Worm (Caenorhabditis elegans) whole organism, L4 larva: ENCODE measurements around the gene F31E8.5.
"Not testable (repeated sequence)": the region's sequence is repeated elsewhere in the genome, so short reads cannot be mapped to it uniquely, and the experiment has no call there.

Experiments
- D1046.2 ChIP-seq: fragments of 200-800 bp; sonication (Bioruptor generic); IDR thresholded peaks from 2 replicates; pipeline ENCODE4 v1.3.6; 2022; ENCODE audit warnings: missing genetic modification characterization, missing compliant biosample characterization
- F10B5.3 ChIP-seq: sonication (generic microtip); optimal IDR thresholded peaks from 2 replicates; lab custom pipeline; 2016; ENCODE audit warnings: mild to moderate bottlenecking, missing genetic modification characterization, missing compliant biosample characterization
- F37D6.2 ChIP-seq: sonication (generic microtip); optimal IDR thresholded peaks from 2 replicates; lab custom pipeline; 2016; ENCODE audit warnings: mild to moderate bottlenecking, missing genetic modification characterization, missing compliant biosample characterization
- F44E2.7 ChIP-seq: fragments of 200-800 bp; sonication (Bioruptor generic); IDR thresholded peaks from 2 replicates; pipeline ENCODE4 v2.1.2; 2022; ENCODE audit warnings: missing genetic modification characterization, missing compliant biosample characterization
- ZK337.2 ChIP-seq: fragments of 200-800 bp; sonication (Bioruptor generic); IDR thresholded peaks from 2 replicates; pipeline ENCODE4 v1.3.6; 2022; ENCODE audit warnings: missing genetic modification reagents, missing genetic modification characterization, missing compliant biosample characterization
- aha-1 ChIP-seq: fragments of 150-350 bp; peaks from one replicate; lab custom pipeline; 2014; ENCODE audit warnings: missing biosample characterization, missing genetic modification characterization
- ces-1 ChIP-seq: fragments of 150-350 bp; sonication (generic microtip); optimal IDR thresholded peaks from 4 replicates; lab custom pipeline; 2014; ENCODE audit warnings: missing biosample characterization, missing genetic modification reagents, missing genetic modification characterization
- dmd-6 ChIP-seq: fragments of 200-800 bp; sonication (Bioruptor generic); IDR thresholded peaks from 2 replicates; pipeline ENCODE4 v1.3.6; 2022; ENCODE audit warnings: missing genetic modification reagents, missing genetic modification characterization, missing compliant biosample characterization
- fkh-10 ChIP-seq: fragments of 150-350 bp; optimal IDR thresholded peaks from 2 replicates; lab custom pipeline; 2014; ENCODE audit warnings: missing biosample characterization, missing genetic modification reagents, missing genetic modification characterization
- fos-1 ChIP-seq: fragments of 150-350 bp; optimal IDR thresholded peaks from 2 replicates; lab custom pipeline; 2014; ENCODE audit warnings: missing biosample characterization, missing genetic modification characterization
- lim-7 ChIP-seq: fragments of 200-800 bp; sonication (Bioruptor generic); IDR thresholded peaks from 2 replicates; pipeline ENCODE4 v1.3.6; 2022; ENCODE audit warnings: missing genetic modification characterization, missing compliant biosample characterization
- mdl-1 ChIP-seq, 2 experiments: fragments of 150-350 bp in 1 of 2; sonication (generic microtip) in 1 of 2; optimal IDR thresholded peaks; 2 replicates each; lab custom pipeline; 2014 to 2017; ENCODE audit warnings: missing biosample characterization in 2 of 2, missing genetic modification characterization in 2 of 2
- mes-2 ChIP-seq: sonication (generic microtip); optimal IDR thresholded peaks from 2 replicates; lab custom pipeline; 2016; ENCODE audit warnings: missing genotype, mild to moderate bottlenecking, missing genetic modification characterization, missing compliant biosample characterization; ENCODE audit not compliant: poor library complexity, severe bottlenecking
- mxl-2 ChIP-seq: fragments of 200-800 bp; sonication (Bioruptor generic); conservative IDR thresholded peaks from 2 replicates; pipeline ENCODE4 v1.3.6; 2022; ENCODE audit warnings: missing genetic modification reagents, missing genetic modification characterization, missing compliant biosample characterization
- nhr-237 ChIP-seq: sonication (generic microtip); optimal IDR thresholded peaks from 2 replicates; lab custom pipeline; 2017; ENCODE audit warnings: missing biosample characterization, missing genetic modification characterization
- nhr-25 ChIP-seq: sonication (generic microtip); optimal IDR thresholded peaks from 2 replicates; lab custom pipeline; 2017; ENCODE audit warnings: missing genetic modification characterization, mild to moderate bottlenecking, missing compliant biosample characterization, antibody characterized with exemption, moderate library complexity, borderline replicate concordance; ENCODE audit not compliant: insufficient read depth
- nhr-28 ChIP-seq: fragments of 150-350 bp; optimal IDR thresholded peaks from 2 replicates; lab custom pipeline; 2014; ENCODE audit warnings: missing biosample characterization, missing genetic modification characterization
- nhr-41 ChIP-seq: fragments of 200-800 bp; sonication (Bioruptor generic); IDR thresholded peaks from 2 replicates; pipeline ENCODE4 v1.3.6; 2022; ENCODE audit warnings: missing genetic modification reagents, missing genetic modification characterization, missing compliant biosample characterization
- nhr-77 ChIP-seq: fragments of 150-350 bp; optimal IDR thresholded peaks from 2 replicates; lab custom pipeline; 2014; ENCODE audit warnings: missing biosample characterization, missing genetic modification characterization
- pqm-1 ChIP-seq: sonication (generic microtip); optimal IDR thresholded peaks from 2 replicates; lab custom pipeline; 2017; ENCODE audit warnings: missing biosample characterization, missing genetic modification characterization
- set-16 ChIP-seq: fragments of 200-800 bp; sonication (Bioruptor generic); IDR thresholded peaks from 2 replicates; pipeline ENCODE4 v1.3.6; 2022; ENCODE audit warnings: missing genetic modification reagents, missing genetic modification characterization, missing compliant biosample characterization
- skn-1 ChIP-seq: fragments of 150-350 bp; optimal IDR thresholded peaks from 2 replicates; lab custom pipeline; 2014; ENCODE audit warnings: missing biosample characterization, missing genetic modification characterization
- spr-1 ChIP-seq: sonication (generic microtip); optimal IDR thresholded peaks from 2 replicates; lab custom pipeline; 2016; ENCODE audit warnings: mild to moderate bottlenecking, missing genetic modification characterization, missing compliant biosample characterization
- unc-130 ChIP-seq: sonication (generic microtip); optimal IDR thresholded peaks from 2 replicates; lab custom pipeline; 2016; ENCODE audit warnings: missing genetic modification reagents, missing genetic modification characterization, missing compliant biosample characterization
- unc-62 ChIP-seq, 3 experiments: fragments of 150-350 bp in 1 of 3; sonication (generic microtip); optimal IDR thresholded peaks in 2 of 3; peaks in 1 of 3; 1 replicate in 1 of 3; 2 replicates in 2 of 3; lab custom pipeline; 2014 to 2017; ENCODE audit warnings: missing biosample characterization in 3 of 3, missing genetic modification characterization in 3 of 3, missing genetic modification reagents in 3 of 3, missing genotype in 1 of 3
- vab-7 ChIP-seq: fragments of 200-800 bp; sonication (Bioruptor generic); IDR thresholded peaks from 2 replicates; pipeline ENCODE4 v1.3.6; 2022; ENCODE audit warnings: missing genetic modification reagents, missing genetic modification characterization, missing compliant biosample characterization
- zag-1 ChIP-seq: fragments of 150-350 bp; optimal IDR thresholded peaks from 2 replicates; lab custom pipeline; 2014; ENCODE audit warnings: missing biosample characterization, missing genetic modification characterization

F31E8.5 gene

ce11 chrII:6776418-6777034 is 30.5 kb downstream of the F31E8.5 start, which contains the start of gene ssup-72 (continued):
- TF ChIP-seq spr-1 (tag; lab: Kevin White, UChicago) (peak; percentile 42), F44E2.7 (no peak), nhr-237 (tag; lab: Kevin White, UChicago) (no peak), F37D6.2 (no peak)

ce11 chrII:6775076-6775475 is 32.0 kb downstream of the F31E8.5 start, which contains the start of gene agr-1:
TSS of gene agr-1 (minus strand) at chrII:6775176.
- TF ChIP-seq nhr-28 (tag; lab: Kevin White, UChicago); unc-62 (GFP tag; optimal IDR thresholded peaks at IDR 0.05 in 1 of 2; lab: Kevin White, UChicago); unc-62 (tag; optimal IDR thresholded peaks at IDR 0.05; lab: Kevin White, UChicago); zag-1 (tag; lab: Kevin White, UChicago): not testable (repeated sequence)

DNA sequence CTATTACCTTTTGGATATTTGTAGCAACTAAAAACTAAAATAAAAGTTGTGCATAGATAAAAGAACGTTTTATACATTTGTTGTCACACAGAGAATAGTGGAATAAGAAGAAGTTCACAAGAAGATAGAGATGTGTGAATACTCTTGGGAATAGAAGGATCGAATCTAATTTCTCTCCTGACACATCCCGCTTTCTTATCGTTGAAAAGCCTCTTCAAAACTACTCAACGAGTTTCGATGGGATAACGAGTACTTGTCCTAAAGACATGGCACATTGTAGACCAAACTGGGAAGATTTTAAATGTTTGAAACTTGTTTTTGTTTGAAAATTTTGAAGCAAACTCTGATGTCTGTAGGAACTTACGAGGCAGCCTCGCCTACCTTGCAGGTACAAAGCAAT is 34.6 kb downstream of the F31E8.5 start:
- peak; percentile 3 for TF ChIP-seq aha-1 (tag; lab: Kevin White, UChicago)
- TF ChIP-seq fkh-10 (GFP tag; lab: Kevin White, UChicago) = peak; percentile 55
- no peak for TF ChIP-seq pqm-1 (tag; lab: Kevin White, UChicago)

ce11 chrII:6770030-6770429 is 37.0 kb downstream of the F31E8.5 start:
- TF ChIP-seq mxl-2 (GFP tag; lab: Robert Waterston, UW) (no peak), nhr-25 (tag; lab: Kevin White, UChicago) (no peak), mes-2 (tag; lab: Kevin White, UChicago) (no peak), unc-62 (GFP tag; optimal IDR thresholded peaks at IDR 0.05 in 1 of 2; lab: Kevin White, UChicago) (peak in 1 of 2 experiments; percentile 95), unc-62 (tag; optimal IDR thresholded peaks at IDR 0.05; lab: Kevin White, UChicago) (no peak)

- TF ChIP-seq zag-1 (tag; lab: Kevin White, UChicago) (no peak), fkh-10 (GFP tag; lab: Kevin White, UChicago) (no peak), skn-1 (no peak), F10B5.3 (tag; lab: Kevin White, UChicago) (no peak), ces-1 (no peak), vab-7 (GFP tag; lab: Robert Waterston, UW) (no peak), nhr-77 (tag; lab: Kevin White, UChicago) (no peak), unc-130 (GFP tag; lab: Kevin White, UChicago) (no peak), fos-1 (no peak), lim-7 (no peak), mdl-1 (tag; optimal IDR thresholded peaks at IDR 0.05; lab: Kevin White, UChicago) (no peak), mxl-2 (GFP tag; lab: Robert Waterston, UW) (no peak), dmd-6 (0 out of 2 replicates have a peak, but pooled peaks have one; percentile 6), pqm-1 (tag; lab: Kevin White, UChicago) (peak; percentile 42)
These were observed 39.0 kb downstream of the F31E8.5 start, which contains the start of gene F41G3.18 for ce11 chrII:6768014-6768413. TSS of gene F41G3.18 (plus strand) at chrII:6768314.

- no peak for TF ChIP-seq ZK337.2 (GFP tag; lab: Robert Waterston, UW)
- no peak for TF ChIP-seq mdl-1 (tag; optimal IDR thresholded peaks at IDR 0.05; lab: Kevin White, UChicago)
- TF ChIP-seq F10B5.3 (tag; lab: Kevin White, UChicago) = no peak
- TF ChIP-seq nhr-41 (GFP tag; lab: Robert Waterston, UW) = no peak
- no peak for TF ChIP-seq D1046.2 (GFP tag; lab: Robert Waterston, UW)
- no peak for TF ChIP-seq fos-1
- no peak for TF ChIP-seq set-16 (GFP tag; lab: Robert Waterston, UW)
These were observed 42.3 kb downstream of the F31E8.5 start, which contains the start of gene nlp-50 for ce11 chrII:6764734-6765133. TSS of gene nlp-50 (plus strand) at chrII:6765034.
